Fruit fly (Drosophila melanogaster): ENCODE data around the gene Dph4.

The Dph4 gene

dm6 chr3R:5620387-5620956 lies 3.5 kb downstream of the Dph4 start:
- peak; percentile 5 for TF ChIP-seq CG11617 (GFP tag; optimal IDR thresholded peaks at IDR 0.05)
- TF ChIP-seq kay (GFP tag; ENCODE audit: borderline replicate concordance) = no peak
- TF ChIP-seq cnc (optimal IDR thresholded peaks at IDR 0.05) = no peak
- TF ChIP-seq Clk (GFP tag; optimal IDR thresholded peaks at IDR 0.05) = no peak

- TF ChIP-seq tj (GFP tag; optimal IDR thresholded peaks at IDR 0.05) (no peak), cnc (optimal IDR thresholded peaks at IDR 0.05) (no peak), toe (GFP tag; optimal IDR thresholded peaks at IDR 0.05) (no peak), CG12768 (GFP tag; optimal IDR thresholded peaks at IDR 0.05) (no peak), pad (GFP tag; optimal IDR thresholded peaks at IDR 0.05) (no peak), CG5204 (GFP tag; optimal IDR thresholded peaks at IDR 0.05) (no peak), ovo (GFP tag; optimal IDR thresholded peaks at IDR 0.05) (no peak), kay (GFP tag; ENCODE audit: borderline replicate concordance) (no peak), CG14711 (tag; optimal IDR thresholded peaks at IDR 0.05) (no peak)
Measured at dm6 chr3R:5617923-5618623, 5.9 kb downstream of the Dph4 start.

- TF ChIP-seq Mnt (GFP tag; optimal IDR thresholded peaks at IDR 0.05) = no peak
Measured at dm6 chr3R:5615484-5615883, 8.4 kb downstream of the Dph4 start.

dm6 chr3R:5613114-5613443 lies 10.8 kb downstream of the Dph4 start, which contains the start of gene Atu:
Atu (plus strand) TSS chr3R:5613358.
- TF ChIP-seq cnc (optimal IDR thresholded peaks at IDR 0.05) = no peak
- no peak for TF ChIP-seq kay (GFP tag; ENCODE audit: borderline replicate concordance)
- TF ChIP-seq CG7045 (GFP tag; optimal IDR thresholded peaks at IDR 0.05) = peak; percentile 23
- no peak for TF ChIP-seq Hr96 (GFP tag; optimal IDR thresholded peaks at IDR 0.05)
- peak; percentile 59 for TF ChIP-seq CG11617 (GFP tag; optimal IDR thresholded peaks at IDR 0.05)
- TF ChIP-seq Crg-1 (GFP tag; optimal IDR thresholded peaks at IDR 0.05) = peak; percentile 14
- TF ChIP-seq bab1 (GFP tag; optimal IDR thresholded peaks at IDR 0.05) = peak; percentile 40
- TF ChIP-seq Mnt (GFP tag; optimal IDR thresholded peaks at IDR 0.05) = peak; percentile 36
- no peak for TF ChIP-seq CG1620 (GFP tag; optimal IDR thresholded peaks at IDR 0.05)
- TF ChIP-seq tj (GFP tag; optimal IDR thresholded peaks at IDR 0.05) = peak; percentile 26
- peak; percentile 46 for TF ChIP-seq ovo (GFP tag; optimal IDR thresholded peaks at IDR 0.05)
- no peak for TF ChIP-seq Clk (GFP tag; optimal IDR thresholded peaks at IDR 0.05)
- no peak for TF ChIP-seq CG33017 (tag; optimal IDR thresholded peaks at IDR 0.05)
- no peak for TF ChIP-seq CG14711 (tag; optimal IDR thresholded peaks at IDR 0.05)
- peak; percentile 23 for TF ChIP-seq CG7101 (tag; optimal IDR thresholded peaks at IDR 0.05)
- peak; percentile 7 for TF ChIP-seq CG12768 (GFP tag; optimal IDR thresholded peaks at IDR 0.05)
- TF ChIP-seq cic (GFP tag; optimal IDR thresholded peaks at IDR 0.05) = no peak
- no peak for TF ChIP-seq toe (GFP tag; optimal IDR thresholded peaks at IDR 0.05)
- peak; percentile 5 for TF ChIP-seq pad (GFP tag; optimal IDR thresholded peaks at IDR 0.05)
- TF ChIP-seq CG5204 (GFP tag; optimal IDR thresholded peaks at IDR 0.05) = no peak

dm6 chr3R:5612372-5613113 lies 11.4 kb downstream of the Dph4 start, which contains the start of gene Rga:
Rga (minus strand) TSS chr3R:5613112.
- TF ChIP-seq Crg-1 (GFP tag; optimal IDR thresholded peaks at IDR 0.05) (no peak), tj (GFP tag; optimal IDR thresholded peaks at IDR 0.05) (peak; percentile 2)

- TF ChIP-seq ovo (GFP tag; optimal IDR thresholded peaks at IDR 0.05) (no peak), Mnt (GFP tag; optimal IDR thresholded peaks at IDR 0.05) (no peak), CG5204 (GFP tag; optimal IDR thresholded peaks at IDR 0.05) (no peak), CG1620 (GFP tag; optimal IDR thresholded peaks at IDR 0.05) (no peak), cnc (optimal IDR thresholded peaks at IDR 0.05) (no peak), CG7101 (tag; optimal IDR thresholded peaks at IDR 0.05) (no peak), CG11617 (GFP tag; optimal IDR thresholded peaks at IDR 0.05) (no peak), kay (GFP tag; ENCODE audit: borderline replicate concordance) (no peak), toe (GFP tag; optimal IDR thresholded peaks at IDR 0.05) (no peak)
Measured at dm6 chr3R:5611733-5612132, 12.2 kb downstream of the Dph4 start.

- TF ChIP-seq cic (GFP tag; optimal IDR thresholded peaks at IDR 0.05) (no peak), pad (GFP tag; optimal IDR thresholded peaks at IDR 0.05) (peak; percentile 0), toe (GFP tag; optimal IDR thresholded peaks at IDR 0.05) (no peak)
Measured at dm6 chr3R:5611167-5611566, 12.8 kb downstream of the Dph4 start.

Data from whole organism, adult.